Worm (Caenorhabditis elegans) whole organism, L4/young adult: Measurements from ENCODE around the gene drr-1.

Experiments used
- W03F9.2 ChIP-seq: fragments of 150-350 bp; optimal IDR thresholded peaks from 2 replicates; lab custom pipeline; 2014; ENCODE audit warnings: missing biosample characterization, missing genetic modification characterization
- dao-5 ChIP-seq: sonication (generic microtip); optimal IDR thresholded peaks from 2 replicates; lab custom pipeline; 2016; ENCODE audit warnings: missing genotype, missing genetic modification characterization, moderate library complexity, missing compliant biosample characterization
- him-1 ChIP-seq: sonication (generic microtip); optimal IDR thresholded peaks from 2 replicates; lab custom pipeline; 2016; ENCODE audit warnings: missing genotype, missing genetic modification reagents, missing genetic modification characterization, missing compliant biosample characterization

The drr-1 gene

ce11 chrII:13495718-13496117 is at the start of gene drr-1:
drr-1 (minus strand) TSS chrII:13495900.
- TF ChIP-seq W03F9.2, result no peak
- no peak for TF ChIP-seq dao-5 (tag; lab: Kevin White, UChicago)
- TF ChIP-seq him-1, result no peak

ce11 chrII:13542991-13543390 is 47.3 kb upstream of the drr-1 start:
- TF ChIP-seq W03F9.2, result no peak
- no peak for TF ChIP-seq him-1
- no peak for TF ChIP-seq dao-5 (tag; lab: Kevin White, UChicago)

- no peak for TF ChIP-seq W03F9.2
- no peak for TF ChIP-seq dao-5 (tag; lab: Kevin White, UChicago)
- no peak for TF ChIP-seq him-1
Observed at ce11 chrII:13540956-13541355, 45.3 kb upstream of the drr-1 start, which contains the start of the genes noa-1 and Y48E1B.17. noa-1 (minus strand) TSS chrII:13541056. Y48E1B.17 (minus strand) TSS chrII:13541084.

- TF ChIP-seq him-1 (no peak), dao-5 (tag; lab: Kevin White, UChicago) (no peak), W03F9.2 (no peak)
Observed at ce11 chrII:13531118-13531517, 35.4 kb upstream of the drr-1 start, which contains the start of gene snx-14. snx-14 (minus strand) TSS chrII:13531218.

ce11 chrII:13530657-13531056 is 35.0 kb upstream of the drr-1 start:
- TF ChIP-seq dao-5 (tag; lab: Kevin White, UChicago) (no peak), W03F9.2 (no peak), him-1 (no peak)

ce11 chrII:13529131-13529530 is 33.4 kb upstream of the drr-1 start:
- TF ChIP-seq W03F9.2 (no peak), dao-5 (tag; lab: Kevin White, UChicago) (no peak), him-1 (no peak)

ce11 chrII:13521977-13522404 is 26.3 kb upstream of the drr-1 start:
- TF ChIP-seq W03F9.2 (no peak), him-1 (no peak), dao-5 (tag; lab: Kevin White, UChicago) (no peak)

- TF ChIP-seq him-1 (no peak), dao-5 (tag; lab: Kevin White, UChicago) (no peak), W03F9.2 (peak; percentile 23)
Observed at ce11 chrII:13521179-13521616, 25.5 kb upstream of the drr-1 start.

- TF ChIP-seq dao-5 (tag; lab: Kevin White, UChicago), result no peak
- TF ChIP-seq W03F9.2, result no peak
- TF ChIP-seq him-1, result no peak
Observed at ce11 chrII:13517600-13517999, 21.9 kb upstream of the drr-1 start, which contains the start of gene sre-45. sre-45 (plus strand) TSS chrII:13517900.

ce11 chrII:13515813-13516212 is 20.1 kb upstream of the drr-1 start:
- TF ChIP-seq dao-5 (tag; lab: Kevin White, UChicago) (no peak), him-1 (no peak), W03F9.2 (no peak)

ce11 chrII:13508607-13509006 is 12.9 kb upstream of the drr-1 start:
- no peak for TF ChIP-seq dao-5 (tag; lab: Kevin White, UChicago)
- no peak for TF ChIP-seq him-1
- no peak for TF ChIP-seq W03F9.2

- TF ChIP-seq W03F9.2 (no peak), dao-5 (tag; lab: Kevin White, UChicago) (no peak), him-1 (no peak)
Observed at ce11 chrII:13507535-13507934, 11.8 kb upstream of the drr-1 start, which contains the start of gene nep-17. nep-17 (plus strand) TSS chrII:13507819.

- TF ChIP-seq him-1, result no peak
- no peak for TF ChIP-seq W03F9.2
- no peak for TF ChIP-seq dao-5 (tag; lab: Kevin White, UChicago)
Observed at ce11 chrII:13505977-13506568, 10.4 kb upstream of the drr-1 start.

- no peak for TF ChIP-seq W03F9.2
Observed at ce11 chrII:13505386-13505785, 9.7 kb upstream of the drr-1 start.

ce11 chrII:13503653-13504052 is 8.0 kb upstream of the drr-1 start, which contains the start of gene F54F11.1:
F54F11.1 (plus strand) TSS chrII:13503953.
- TF ChIP-seq him-1, result no peak
- no peak for TF ChIP-seq dao-5 (tag; lab: Kevin White, UChicago)
- no peak for TF ChIP-seq W03F9.2

ce11 chrII:13501575-13501974 is 5.9 kb upstream of the drr-1 start, which contains the start of gene F45H10.5:
F45H10.5 (plus strand) TSS chrII:13501875.
- no peak for TF ChIP-seq W03F9.2
- TF ChIP-seq him-1, result no peak
- TF ChIP-seq dao-5 (tag; lab: Kevin White, UChicago), result no peak
